Worm (Caenorhabditis elegans) whole organism, L3 larva: ENCODE data around the gene F47B8.10.

Experiments used
- fos-1 ChIP-seq: fragments of 150-350 bp; optimal IDR thresholded peaks from 2 replicates; lab custom pipeline; 2014; ENCODE audit warnings: missing biosample characterization, missing genetic modification characterization
- nhr-12 ChIP-seq: fragments of 150-350 bp; optimal IDR thresholded peaks from 2 replicates; lab custom pipeline; 2014; ENCODE audit warnings: missing biosample characterization, missing genetic modification characterization
- nhr-237 ChIP-seq: fragments of 150-350 bp; optimal IDR thresholded peaks from 2 replicates; lab custom pipeline; 2014; ENCODE audit warnings: missing biosample characterization, missing genetic modification characterization
- nhr-28 ChIP-seq: fragments of 150-350 bp; optimal IDR thresholded peaks from 2 replicates; lab custom pipeline; 2014; ENCODE audit warnings: missing biosample characterization, missing genetic modification characterization
- pqm-1 ChIP-seq: fragments of 150-350 bp; optimal IDR thresholded peaks from 2 replicates; lab custom pipeline; 2017; ENCODE audit warnings: missing biosample characterization, missing genetic modification characterization, inconsistent platforms

ce11 chrV:14355738-14356368 is 14.1 kb downstream of the F47B8.10 start, which contains the start of gene cyn-1:
- no peak for TF ChIP-seq nhr-12
- TF ChIP-seq nhr-28 (tag; lab: Kevin White, UChicago) = no peak
- TF ChIP-seq fos-1 (tag; lab: Kevin White, UChicago) = no peak
- no peak for TF ChIP-seq nhr-237 (tag; lab: Kevin White, UChicago)
- TF ChIP-seq pqm-1 (tag; lab: Kevin White, UChicago) = no peak
